Worm (Caenorhabditis elegans) whole organism, L3 larva: Measurements from ENCODE around the gene chs-2.
A peak's percentile ranks its signal among the peaks of the same experiment; 100 is the strongest.

Experiments used
- lin-39 ChIP-seq: fragments of 150-350 bp; optimal IDR thresholded peaks from 2 replicates; lab custom pipeline; 2018; ENCODE audit warnings: missing biosample characterization, missing genetic modification reagents, missing genetic modification characterization
- nhr-67 ChIP-seq: fragments of 150-350 bp; optimal IDR thresholded peaks from 2 replicates; lab custom pipeline; 2014; ENCODE audit warnings: missing biosample characterization, missing genetic modification characterization

The chs-2 gene

ce11 chrII:257519-257918 lies 60.7 kb downstream of the chs-2 start, which contains the start of gene cat-2:
Gene cat-2, plus strand, starts transcription at chrII:257819.
- TF ChIP-seq nhr-67 (tag; lab: Kevin White, UChicago) (no peak), lin-39 (tag; lab: Kevin White, UChicago) (peak; percentile 29)
- TF ChIP-seq, all 47 proteins: peak for 1
